Worm (Caenorhabditis elegans): ENCODE data around the gene oac-8.

DNA sequence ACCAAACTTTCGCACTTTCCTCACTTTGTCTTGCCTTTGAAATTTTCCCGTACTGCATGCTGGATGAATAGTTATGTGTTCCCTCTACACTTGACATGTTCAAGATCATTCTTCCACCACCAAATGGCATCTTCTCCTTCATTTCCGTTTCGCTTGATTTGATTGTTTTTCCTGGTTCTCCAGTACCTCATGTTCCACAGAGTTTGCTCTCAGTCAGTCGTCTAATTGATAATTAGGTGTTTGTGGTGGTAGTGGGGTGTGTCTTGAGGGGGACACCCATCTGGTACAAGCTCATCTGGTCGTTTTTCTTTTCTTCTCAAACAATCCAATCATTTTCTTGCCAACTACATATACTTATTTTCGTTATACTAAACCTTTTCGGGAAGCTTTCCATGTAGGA lies 13.3 kb upstream of the oac-8 start:
- TF ChIP-seq ztf-29 (GFP tag; IDR thresholded peaks at IDR 0.05) = no peak
- TF ChIP-seq T22C8.4 (GFP tag; IDR thresholded peaks at IDR 0.05) = no peak
- TF ChIP-seq cog-1 (tag; optimal IDR thresholded peaks at IDR 0.05) = no peak
- TF ChIP-seq flt-1 (GFP tag; IDR thresholded peaks at IDR 0.05) = no peak
- no peak for TF ChIP-seq med-1 (GFP tag; optimal IDR thresholded peaks at IDR 0.05; ENCODE audit: insufficient read depth)
- no peak for TF ChIP-seq tab-1 (GFP tag; IDR thresholded peaks at IDR 0.05)
